Worm (Caenorhabditis elegans): Measurements from ENCODE around the gene C06A8.8.

- TF ChIP-seq nhr-76 (tag; optimal IDR thresholded peaks at IDR 0.05) (no peak), lin-13 (tag; optimal IDR thresholded peaks at IDR 0.05) (no peak), unc-62 (GFP tag; optimal IDR thresholded peaks at IDR 0.05) (no peak), ces-1 (GFP tag; optimal IDR thresholded peaks at IDR 0.05) (peak; percentile 71), mep-1 (tag; optimal IDR thresholded peaks at IDR 0.05) (peak; percentile 22), pha-4 (tag; optimal IDR thresholded peaks at IDR 0.05) (no peak), ham-2 (GFP tag; optimal IDR thresholded peaks at IDR 0.05) (no peak), nhr-12 (tag; optimal IDR thresholded peaks at IDR 0.05) (no peak)
These were observed 44.5 kb upstream of the C06A8.8 start, which contains the start of gene cki-2 for ce11 chrII:7816163-7816776.
